Worm (Caenorhabditis elegans): ENCODE data around the gene sre-37.

DNA sequence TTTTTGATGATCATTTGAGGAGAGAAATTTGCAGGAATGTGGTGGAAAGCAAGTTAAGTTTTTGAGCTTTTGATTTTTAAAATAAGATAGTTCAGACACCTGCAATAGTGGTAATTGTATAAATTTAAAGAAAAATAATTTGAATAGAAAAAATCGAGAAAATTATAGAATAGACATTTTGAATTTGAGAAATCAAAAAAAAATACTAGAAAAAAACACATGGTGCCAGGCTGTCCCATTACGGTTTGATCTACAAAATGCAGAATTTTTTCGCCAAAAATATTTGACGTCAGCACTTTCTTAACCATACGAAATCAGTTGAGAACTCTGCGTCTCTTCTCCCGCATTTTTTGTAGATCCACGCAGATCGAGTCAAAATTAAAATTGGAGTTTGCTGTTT is 48.1 kb upstream of the sre-37 start, which contains the start of gene sre-27:
- TF ChIP-seq ceh-48 (tag; optimal IDR thresholded peaks at IDR 0.05) (no peak), fkh-10 (GFP tag; optimal IDR thresholded peaks at IDR 0.05) (no peak), nhr-11 (tag; optimal IDR thresholded peaks at IDR 0.05) (no peak)

Measured in whole organism, late embryonic.